Worm (Caenorhabditis elegans) whole organism, L1 larva: Measurements from ENCODE around the gene lbp-3.

ENCODE experiments used
- aly-2 ChIP-seq: fragments of 150-350 bp; optimal IDR thresholded peaks from 2 replicates; lab custom pipeline; 2014; ENCODE audit warnings: missing biosample characterization, missing genetic modification characterization
- blmp-1 ChIP-seq: fragments of 150-350 bp; optimal IDR thresholded peaks from 2 replicates; lab custom pipeline; 2014; ENCODE audit warnings: missing biosample characterization, missing genetic modification characterization
- ceh-82 ChIP-seq, 3 experiments: fragments of 150-350 bp in 1 of 3; sonication (generic microtip) in 2 of 3; optimal IDR thresholded peaks; 2 replicates each; lab custom pipeline; 2014 to 2017; ENCODE audit warnings: missing biosample characterization in 3 of 3, missing genetic modification characterization in 3 of 3
- jun-1 ChIP-seq: fragments of 150-350 bp; optimal IDR thresholded peaks from 2 replicates; lab custom pipeline; 2014; ENCODE audit warnings: missing biosample characterization, missing genetic modification reagents, missing genetic modification characterization
- lin-15B ChIP-seq: fragments of 150-350 bp; sonication (generic microtip); optimal IDR thresholded peaks from 3 replicates; lab custom pipeline; 2014; ENCODE audit warnings: missing biosample characterization, missing genetic modification characterization
- lir-3 ChIP-seq: sonication (generic microtip); optimal IDR thresholded peaks from 2 replicates; lab custom pipeline; 2016; ENCODE audit warnings: mild to moderate bottlenecking, missing genetic modification characterization, moderate library complexity, missing compliant biosample characterization; ENCODE audit not compliant: poor library complexity
- nhr-76 ChIP-seq: sonication (generic microtip); optimal IDR thresholded peaks from 2 replicates; lab custom pipeline; 2017; ENCODE audit warnings: missing biosample characterization, missing genetic modification characterization
- nhr-77 ChIP-seq: fragments of 150-350 bp; optimal IDR thresholded peaks from 2 replicates; lab custom pipeline; 2014; ENCODE audit warnings: missing biosample characterization, missing genetic modification characterization
- rnt-1 ChIP-seq: sonication (generic microtip); optimal IDR thresholded peaks from 2 replicates; lab custom pipeline; 2016; ENCODE audit warnings: mild to moderate bottlenecking, missing genetic modification characterization, moderate library complexity, missing compliant biosample characterization
- snu-23 ChIP-seq: sonication (generic microtip); optimal IDR thresholded peaks from 2 replicates; lab custom pipeline; 2016; ENCODE audit warnings: missing genetic modification characterization, missing compliant biosample characterization
- tbx-2 ChIP-seq: sonication (generic microtip); optimal IDR thresholded peaks from 2 replicates; lab custom pipeline; 2016; ENCODE audit warnings: missing genetic modification characterization, missing compliant biosample characterization
- unc-130 ChIP-seq: fragments of 150-350 bp; optimal IDR thresholded peaks from 2 replicates; lab custom pipeline; 2017; ENCODE audit warnings: missing biosample characterization, missing genetic modification characterization, inconsistent platforms
- unc-98 ChIP-seq: fragments of 200-800 bp; sonication (Bioruptor generic); IDR thresholded peaks from 2 replicates; pipeline ENCODE4 v1.3.6; 2022; ENCODE audit warnings: missing genetic modification characterization, missing compliant biosample characterization

- TF ChIP-seq jun-1 (no peak), tbx-2 (tag; lab: Kevin White, UChicago) (no peak), rnt-1 (tag; lab: Kevin White, UChicago) (no peak), lin-15B (tag; lab: Kevin White, UChicago) (no peak), ceh-82 (tag; optimal IDR thresholded peaks at IDR 0.05; lab: Kevin White, UChicago) (no peak), lir-3 (tag; lab: Kevin White, UChicago) (no peak), aly-2 (tag; lab: Kevin White, UChicago) (no peak), blmp-1 (no peak), unc-98 (GFP tag; lab: Robert Waterston, UW) (no peak), unc-130 (no peak), nhr-77 (tag; lab: Kevin White, UChicago) (no peak), snu-23 (GFP tag; lab: Kevin White, UChicago) (no peak), nhr-76 (no peak)
Measured at ce11 chrX:3297812-3298211, 40.6 kb downstream of the lbp-3 start.
